Worm (Caenorhabditis elegans) whole organism, early embryonic: ENCODE data around the gene kcnl-3.

Experiments
- B0310.2 ChIP-seq: sonication (generic microtip); optimal IDR thresholded peaks from 2 replicates; lab custom pipeline; 2016; ENCODE audit warnings: mild to moderate bottlenecking, missing genetic modification characterization, missing compliant biosample characterization
- F13C5.2 ChIP-seq: sonication (generic microtip); optimal IDR thresholded peaks from 2 replicates; lab custom pipeline; 2017; ENCODE audit warnings: mild to moderate bottlenecking, missing genetic modification characterization, inconsistent platforms, missing compliant biosample characterization
- aly-1 ChIP-seq: sonication (generic microtip); optimal IDR thresholded peaks from 2 replicates; lab custom pipeline; 2016; ENCODE audit warnings: missing genetic modification characterization, missing compliant biosample characterization
- ama-1 ChIP-seq: fragments of 150-350 bp; optimal IDR thresholded peaks from 2 replicates; lab custom pipeline; 2014
- ceh-13 ChIP-seq: fragments of 200-800 bp; sonication (Bioruptor generic); optimal IDR thresholded peaks from 2 replicates; lab custom pipeline; 2018; ENCODE audit warnings: mild to moderate bottlenecking, missing genetic modification characterization, missing compliant biosample characterization
- ceh-36 ChIP-seq: sonication (generic microtip); optimal IDR thresholded peaks from 2 replicates; lab custom pipeline; 2016; ENCODE audit warnings: missing genetic modification characterization, inconsistent platforms, missing compliant biosample characterization
- ets-7 ChIP-seq: sonication (generic microtip); optimal IDR thresholded peaks from 2 replicates; lab custom pipeline; 2016; ENCODE audit warnings: missing genotype, missing genetic modification characterization, missing compliant biosample characterization
- flt-1 ChIP-seq: fragments of 200-800 bp; sonication (Bioruptor generic); IDR thresholded peaks from 2 replicates; pipeline ENCODE4 v1.3.6; 2022; ENCODE audit warnings: missing genetic modification characterization, missing compliant biosample characterization
- hmbx-1 ChIP-seq: sonication (generic microtip); optimal IDR thresholded peaks from 2 replicates; lab custom pipeline; 2016; ENCODE audit warnings: mild to moderate bottlenecking, missing genetic modification characterization, missing compliant biosample characterization
- hmg-4 ChIP-seq: fragments of 200-800 bp; sonication (Bioruptor generic); optimal IDR thresholded peaks from 2 replicates; lab custom pipeline; 2018; ENCODE audit warnings: mild to moderate bottlenecking, missing genetic modification characterization, missing compliant biosample characterization
- hnd-1 ChIP-seq: sonication (generic microtip); optimal IDR thresholded peaks from 2 replicates; lab custom pipeline; 2016; ENCODE audit warnings: missing genetic modification characterization, missing compliant biosample characterization
- pes-1 ChIP-seq: fragments of 200-800 bp; sonication (Bioruptor generic); IDR thresholded peaks from 2 replicates; pipeline ENCODE4 v1.3.6; 2022; ENCODE audit warnings: missing genetic modification reagents, missing genetic modification characterization, missing compliant biosample characterization
- scrt-1 ChIP-seq: fragments of 200-800 bp; sonication (Bioruptor generic); IDR thresholded peaks from 2 replicates; pipeline ENCODE4 v1.3.6; 2022; ENCODE audit warnings: missing genetic modification characterization, missing compliant biosample characterization
- sea-1 ChIP-seq: fragments of 200-800 bp; sonication (Bioruptor generic); conservative IDR thresholded peaks from 2 replicates; pipeline ENCODE4 v1.3.6; 2022; ENCODE audit warnings: missing genetic modification characterization, missing compliant biosample characterization
- tbx-11 ChIP-seq: fragments of 200-800 bp; sonication (Bioruptor generic); IDR thresholded peaks from 2 replicates; pipeline ENCODE4 v1.3.6; 2022; ENCODE audit warnings: missing genetic modification characterization, missing compliant biosample characterization
- tbx-37 ChIP-seq: fragments of 200-800 bp; sonication (Bioruptor generic); conservative IDR thresholded peaks from 2 replicates; pipeline ENCODE4 v1.3.6; 2022; ENCODE audit warnings: missing genetic modification reagents, missing genetic modification characterization, missing compliant biosample characterization
- tra-4 ChIP-seq: sonication (generic microtip); optimal IDR thresholded peaks from 2 replicates; lab custom pipeline; 2017; ENCODE audit warnings: missing genetic modification characterization, missing compliant biosample characterization

kcnl-3 gene

ce11 chrX:5365437-5365836, 21.2 kb upstream of the kcnl-3 start, which contains the start of gene F35C8.5:
Gene F35C8.5 (plus strand): TSS chrX:5365813.
- TF ChIP-seq F13C5.2, result no peak

ce11 chrX:5366613-5367012, 20.0 kb upstream of the kcnl-3 start:
- no peak for TF ChIP-seq hnd-1 (tag; lab: Kevin White, UChicago)
- TF ChIP-seq F13C5.2, result no peak
- TF ChIP-seq flt-1 (GFP tag; lab: Robert Waterston, UW), result no peak
- no peak for TF ChIP-seq ets-7 (tag; lab: Kevin White, UChicago)

- no peak for TF ChIP-seq hmbx-1
- no peak for TF ChIP-seq tbx-37
- no peak for TF ChIP-seq scrt-1
- TF ChIP-seq ceh-13 (GFP tag; lab: Kevin White, UChicago), result no peak
- TF ChIP-seq aly-1 (tag; lab: Kevin White, UChicago), result no peak
- TF ChIP-seq B0310.2 (tag; lab: Kevin White, UChicago), result no peak
- no peak for TF ChIP-seq hmg-4 (GFP tag; lab: Kevin White, UChicago)
- no peak for TF ChIP-seq hnd-1 (tag; lab: Kevin White, UChicago)
- TF ChIP-seq sea-1 (GFP tag; lab: Robert Waterston, UW), result no peak
- TF ChIP-seq flt-1 (GFP tag; lab: Robert Waterston, UW), result no peak
- TF ChIP-seq ceh-36 (tag; lab: Kevin White, UChicago), result no peak
- TF ChIP-seq ets-7 (tag; lab: Kevin White, UChicago), result no peak
- no peak for TF ChIP-seq tbx-11 (GFP tag; lab: Robert Waterston, UW)
- TF ChIP-seq pes-1, result no peak
These were observed 18.4 kb upstream of the kcnl-3 start, which contains the start of gene jkk-1 for ce11 chrX:5368220-5368619. Gene jkk-1 (plus strand): TSS chrX:5368468.

ce11 chrX:5370605-5371004, 16.1 kb upstream of the kcnl-3 start:
- no peak for TF ChIP-seq B0310.2 (tag; lab: Kevin White, UChicago)
- no peak for TF ChIP-seq tra-4
- no peak for TF ChIP-seq F13C5.2
- TF ChIP-seq sea-1 (GFP tag; lab: Robert Waterston, UW), result no peak
- TF ChIP-seq scrt-1, result no peak
- no peak for TF ChIP-seq ets-7 (tag; lab: Kevin White, UChicago)
- no peak for TF ChIP-seq hmg-4 (GFP tag; lab: Kevin White, UChicago)

ce11 chrX:5372638-5373037, 14.0 kb upstream of the kcnl-3 start, which contains the start of gene F35C8.8:
Gene F35C8.8 (minus strand): TSS chrX:5372639.
- TF ChIP-seq ets-7 (tag; lab: Kevin White, UChicago), result no peak
- TF ChIP-seq ceh-36 (tag; lab: Kevin White, UChicago), result no peak
- no peak for TF ChIP-seq hnd-1 (tag; lab: Kevin White, UChicago)
- TF ChIP-seq sea-1 (GFP tag; lab: Robert Waterston, UW), result no peak
- TF ChIP-seq tbx-11 (GFP tag; lab: Robert Waterston, UW), result no peak
- TF ChIP-seq tra-4, result no peak
- no peak for TF ChIP-seq ceh-13 (GFP tag; lab: Kevin White, UChicago)
- no peak for TF ChIP-seq pes-1
- no peak for TF ChIP-seq flt-1 (GFP tag; lab: Robert Waterston, UW)
- no peak for TF ChIP-seq hmbx-1
- no peak for TF ChIP-seq hmg-4 (GFP tag; lab: Kevin White, UChicago)
- TF ChIP-seq ama-1, result no peak
- no peak for TF ChIP-seq F13C5.2
- TF ChIP-seq aly-1 (tag; lab: Kevin White, UChicago), result no peak
- no peak for TF ChIP-seq B0310.2 (tag; lab: Kevin White, UChicago)
- no peak for TF ChIP-seq tbx-37
- no peak for TF ChIP-seq scrt-1

ce11 chrX:5373597-5373996, 13.1 kb upstream of the kcnl-3 start:
- no peak for TF ChIP-seq flt-1 (GFP tag; lab: Robert Waterston, UW)
- TF ChIP-seq ets-7 (tag; lab: Kevin White, UChicago), result no peak

- TF ChIP-seq tbx-37 (no peak), hmg-4 (GFP tag; lab: Kevin White, UChicago) (no peak), tra-4 (no peak), ceh-36 (tag; lab: Kevin White, UChicago) (no peak), B0310.2 (tag; lab: Kevin White, UChicago) (no peak), hnd-1 (tag; lab: Kevin White, UChicago) (no peak), aly-1 (tag; lab: Kevin White, UChicago) (no peak), hmbx-1 (no peak), tbx-11 (GFP tag; lab: Robert Waterston, UW) (no peak), flt-1 (GFP tag; lab: Robert Waterston, UW) (no peak), pes-1 (no peak)
These were observed 11.9 kb upstream of the kcnl-3 start, which contains the start of gene sek-4 for ce11 chrX:5374742-5375141. Gene sek-4 (plus strand): TSS chrX:5375059.

ce11 chrX:5377307-5377706, 9.4 kb upstream of the kcnl-3 start, which contains the start of gene sek-5:
Gene sek-5 (plus strand): TSS chrX:5377607.
- no peak for TF ChIP-seq ets-7 (tag; lab: Kevin White, UChicago)
- TF ChIP-seq F13C5.2, result no peak
- TF ChIP-seq tbx-37, result no peak
- no peak for TF ChIP-seq scrt-1
- TF ChIP-seq hnd-1 (tag; lab: Kevin White, UChicago), result no peak
- no peak for TF ChIP-seq flt-1 (GFP tag; lab: Robert Waterston, UW)
- no peak for TF ChIP-seq sea-1 (GFP tag; lab: Robert Waterston, UW)
- no peak for TF ChIP-seq hmg-4 (GFP tag; lab: Kevin White, UChicago)
- no peak for TF ChIP-seq ceh-13 (GFP tag; lab: Kevin White, UChicago)
- no peak for TF ChIP-seq hmbx-1
- no peak for TF ChIP-seq tra-4
- TF ChIP-seq pes-1, result no peak
- no peak for TF ChIP-seq B0310.2 (tag; lab: Kevin White, UChicago)
- no peak for TF ChIP-seq ceh-36 (tag; lab: Kevin White, UChicago)
- no peak for TF ChIP-seq aly-1 (tag; lab: Kevin White, UChicago)
- no peak for TF ChIP-seq tbx-11 (GFP tag; lab: Robert Waterston, UW)
- TF ChIP-seq ama-1, result no peak
